Worm (Caenorhabditis elegans): ENCODE measurements around the gene sec-10.

sec-10 gene

ce11 chrIV:7830151-7830550 is 47.9 kb upstream of the sec-10 start, which contains the start of gene mvb-12 (continued):
- TF ChIP-seq daf-16 (GFP tag; optimal IDR thresholded peaks at IDR 0.05) (no peak), daf-16 (tag; optimal IDR thresholded peaks at IDR 0.05) (peak; percentile 84), dpl-1 (GFP tag; optimal IDR thresholded peaks at IDR 0.05) (peak; percentile 4), php-3 (GFP tag; IDR thresholded peaks at IDR 0.05) (no peak), lin-39 (tag; optimal IDR thresholded peaks at IDR 0.05) (no peak), nhr-25 (tag; optimal IDR thresholded peaks at IDR 0.05; ENCODE audit: borderline replicate concordance, insufficient read depth) (no peak), rbr-2 (tag; optimal IDR thresholded peaks at IDR 0.05) (no peak), aly-2 (tag; optimal IDR thresholded peaks at IDR 0.05) (no peak), D1046.2 (GFP tag; IDR thresholded peaks at IDR 0.05) (no peak), lin-38 (GFP tag; IDR thresholded peaks at IDR 0.05) (peak; percentile 39), hmg-1.1 (GFP tag; IDR thresholded peaks at IDR 0.05) (no peak), skn-1 (tag; optimal IDR thresholded peaks at IDR 0.05) (no peak), daf-8 (GFP tag; IDR thresholded peaks at IDR 0.05) (no peak), aha-1 (tag) (peak; percentile 61), ceh-82 (tag; optimal IDR thresholded peaks at IDR 0.05) (no peak), hlh-11 (tag; optimal IDR thresholded peaks at IDR 0.05) (peak; percentile 27), vab-7 (GFP tag; IDR thresholded peaks at IDR 0.05) (no peak), Y75B8A.6 (GFP tag; IDR thresholded peaks at IDR 0.05) (no peak), mes-2 (tag; optimal IDR thresholded peaks at IDR 0.05; ENCODE audit: poor library complexity, severe bottlenecking) (peak; percentile 30), jun-1 (tag; optimal IDR thresholded peaks at IDR 0.05) (no peak), zfp-3 (GFP tag; conservative IDR thresholded peaks at IDR 0.05) (no peak), ztf-11 (tag; optimal IDR thresholded peaks at IDR 0.05) (no peak), snpc-4 (tag; optimal IDR thresholded peaks at IDR 0.05) (no peak), Y48G9A.11 (GFP tag; IDR thresholded peaks at IDR 0.05) (no peak), egl-27 (tag; optimal IDR thresholded peaks at IDR 0.05) (no peak), zip-11 (GFP tag; IDR thresholded peaks at IDR 0.05) (no peak), duxl-1 (tag; optimal IDR thresholded peaks at IDR 0.05; ENCODE audit: poor library complexity) (no peak), spr-3 (GFP tag; optimal IDR thresholded peaks at IDR 0.05) (no peak), cey-2 (tag; optimal IDR thresholded peaks at IDR 0.05; ENCODE audit: borderline replicate concordance, insufficient read depth) (no peak), lin-1 (GFP tag; IDR thresholded peaks at IDR 0.05) (no peak), nhr-48 (tag; optimal IDR thresholded peaks at IDR 0.05) (no peak), T26A8.4 (GFP tag; IDR thresholded peaks at IDR 0.05) (no peak), mdt-29 (GFP tag; IDR thresholded peaks at IDR 0.05) (no peak), nhr-6 (tag; optimal IDR thresholded peaks at IDR 0.05) (no peak), nhr-102 (tag; optimal IDR thresholded peaks at IDR 0.05) (no peak), daf-19 (GFP tag; conservative IDR thresholded peaks at IDR 0.05) (no peak), nhr-42 (GFP tag; IDR thresholded peaks at IDR 0.05) (no peak), nhr-28 (tag; optimal IDR thresholded peaks at IDR 0.05) (peak; percentile 7), ceh-62 (tag; optimal IDR thresholded peaks at IDR 0.05) (no peak), nhr-237 (tag; optimal IDR thresholded peaks at IDR 0.05) (no peak), lin-13 (GFP tag; optimal IDR thresholded peaks at IDR 0.05) (no peak), snpc-1.2 (GFP tag; IDR thresholded peaks at IDR 0.05) (no peak), lsy-2 (tag; optimal IDR thresholded peaks at IDR 0.05) (peak in 1 of 2 experiments; percentile 49), ZK337.2 (GFP tag; IDR thresholded peaks at IDR 0.05) (no peak), ceh-44 (GFP tag; IDR thresholded peaks at IDR 0.05) (no peak), nhr-11 (tag; optimal IDR thresholded peaks at IDR 0.05) (no peak), lin-29 (GFP tag; IDR thresholded peaks at IDR 0.05) (no peak), nhr-10 (tag; optimal IDR thresholded peaks at IDR 0.05) (no peak), mep-1 (tag; optimal IDR thresholded peaks at IDR 0.05) (no peak), fkh-10 (GFP tag; optimal IDR thresholded peaks at IDR 0.05) (no peak), gei-8 (GFP tag; optimal IDR thresholded peaks at IDR 0.05) (no peak), ZK546.5 (tag; optimal IDR thresholded peaks at IDR 0.05) (no peak), zip-2 (tag; optimal IDR thresholded peaks at IDR 0.05) (no peak), zag-1 (tag; optimal IDR thresholded peaks at IDR 0.05) (no peak)
